Fruit fly (Drosophila melanogaster): ENCODE data around the gene Setd3.

Gene Setd3

DNA sequence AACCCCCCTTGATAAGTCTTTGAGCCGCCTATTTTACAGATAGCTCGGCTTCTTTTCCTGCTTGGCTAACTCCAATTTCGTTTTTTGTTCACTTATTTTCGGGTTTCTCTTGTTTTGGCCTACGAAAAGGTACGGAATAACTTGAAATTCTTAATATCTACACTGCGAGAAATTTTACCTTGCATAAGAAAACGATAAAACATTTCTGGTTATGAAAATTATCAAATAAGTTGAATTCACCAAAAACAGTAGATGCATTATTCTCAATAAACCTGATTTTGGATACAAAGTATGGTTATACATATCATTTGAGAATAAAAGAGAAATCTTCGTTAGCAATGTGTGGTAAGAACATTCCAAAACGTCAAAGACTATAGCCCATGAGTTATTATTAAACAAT, 13.5 kb upstream of the Setd3 start (continued):
- TF ChIP-seq cg (GFP tag; optimal IDR thresholded peaks at IDR 0.05) (no peak), ato (GFP tag; IDR thresholded peaks at IDR 0.05; ENCODE audit: partially characterized antibody) (no peak), CG3847 (GFP tag; IDR thresholded peaks at IDR 0.05) (no peak), CG5953 (GFP tag; IDR thresholded peaks at IDR 0.05) (no peak), CG7963 (GFP tag; IDR thresholded peaks at IDR 0.05; ENCODE audit: partially characterized antibody) (no peak), CG1792 (GFP tag; optimal IDR thresholded peaks at IDR 0.05) (peak; percentile 32), CHES-1-like (GFP tag; optimal IDR thresholded peaks at IDR 0.05) (no peak), CG18619 (GFP tag; optimal IDR thresholded peaks at IDR 0.05) (no peak), CG1529 (GFP tag; optimal IDR thresholded peaks at IDR 0.05) (no peak), CG15011 (GFP tag; optimal IDR thresholded peaks at IDR 0.05) (no peak), CG11398 (GFP tag; optimal IDR thresholded peaks at IDR 0.05) (no peak), CG2120 (GFP tag; optimal IDR thresholded peaks at IDR 0.05) (peak; percentile 45), CG34376 (GFP tag; optimal IDR thresholded peaks at IDR 0.05) (no peak), CG7357 (GFP tag; IDR thresholded peaks at IDR 0.05) (no peak), CG11247 (GFP tag; IDR thresholded peaks at IDR 0.05) (no peak), CG14965 (GFP tag; optimal IDR thresholded peaks at IDR 0.05; ENCODE audit: borderline replicate concordance) (no peak), nom (GFP tag; optimal IDR thresholded peaks at IDR 0.05) (no peak), knrl (GFP tag; IDR thresholded peaks at IDR 0.05; ENCODE audit: partially characterized antibody) (no peak), kay (GFP tag; optimal IDR thresholded peaks at IDR 0.05) (no peak), Ets65A (GFP tag) (no peak), gce (GFP tag; IDR thresholded peaks at IDR 0.05) (no peak), CG8281 (tag; optimal IDR thresholded peaks at IDR 0.05) (no peak), Trl (optimal IDR thresholded peaks at IDR 0.05) (peak in 1 of 2 experiments; percentile 55), Trl (GFP tag; optimal IDR thresholded peaks at IDR 0.05) (no peak), CG11723 (GFP tag; optimal IDR thresholded peaks at IDR 0.05) (no peak), CG14860 (GFP tag; IDR thresholded peaks at IDR 0.05; ENCODE audit: partially characterized antibody) (no peak), CG6689 (GFP tag; IDR thresholded peaks at IDR 0.05) (no peak), scrt (GFP tag; optimal IDR thresholded peaks at IDR 0.05) (no peak), CG10462 (GFP tag; optimal IDR thresholded peaks at IDR 0.05) (no peak), ATbp (GFP tag; optimal IDR thresholded peaks at IDR 0.05) (peak; percentile 25), grau (tag; optimal IDR thresholded peaks at IDR 0.05) (peak; percentile 50), Xbp1 (GFP tag; optimal IDR thresholded peaks at IDR 0.05) (peak; percentile 26), Dad (GFP tag; optimal IDR thresholded peaks at IDR 0.05) (no peak), sqz (GFP tag; optimal IDR thresholded peaks at IDR 0.05) (no peak), CG17328 (GFP tag; IDR thresholded peaks at IDR 0.05) (peak; percentile 62; the same call in 1 of the 2 replicates), CG7987 (GFP tag; optimal IDR thresholded peaks at IDR 0.05) (no peak), prd (optimal IDR thresholded peaks at IDR 0.05) (no peak), prd (GFP tag; IDR thresholded peaks at IDR 0.05) (no peak; the same call in 2 of the 3 replicates), CG10321 (GFP tag; IDR thresholded peaks at IDR 0.05) (no peak), CG6765 (GFP tag; optimal IDR thresholded peaks at IDR 0.05) (no peak), CG4282 (GFP tag; optimal IDR thresholded peaks at IDR 0.05) (no peak), odd (GFP tag; optimal IDR thresholded peaks at IDR 0.05) (no peak), bigmax (GFP tag; optimal IDR thresholded peaks at IDR 0.05) (no peak), sug (tag; optimal IDR thresholded peaks at IDR 0.05) (no peak), CG4730 (GFP tag; IDR thresholded peaks at IDR 0.05) (no peak), HLH3B (GFP tag; IDR thresholded peaks at IDR 0.05) (no peak), CG4404 (GFP tag; IDR thresholded peaks at IDR 0.05) (no peak), lbe (GFP tag; optimal IDR thresholded peaks at IDR 0.05) (no peak), CG30020 (tag; optimal IDR thresholded peaks at IDR 0.05) (no peak), Taf1 (GFP tag; IDR thresholded peaks at IDR 0.05) (no peak), CG9876 (GFP tag; optimal IDR thresholded peaks at IDR 0.05) (no peak), hb (GFP tag; IDR thresholded peaks at IDR 0.05; ENCODE audit: partially characterized antibody) (no peak), trh (GFP tag; optimal IDR thresholded peaks at IDR 0.05) (no peak)
